Fruit fly (Drosophila melanogaster) whole organism, prepupa: ENCODE data around the gene S.
A peak's percentile ranks its signal among the peaks of the same experiment; 100 is the strongest.

Source experiments
- Blimp-1 ChIP-seq: fragments of 200-800 bp; sonication (Bioruptor generic); optimal IDR thresholded peaks from 3 replicates; lab custom pipeline; 2017; ENCODE audit warnings: missing biosample characterization, missing genetic modification characterization, mild to moderate bottlenecking, moderate library complexity, missing genetic modification reagents
- CG10631 ChIP-seq: fragments of 200-800 bp; sonication (Bioruptor generic); optimal IDR thresholded peaks from 2 replicates; lab custom pipeline; 2016; ENCODE audit warnings: missing biosample characterization, missing genetic modification characterization
- CG10669 ChIP-seq: fragments of 200-800 bp; sonication (Bioruptor generic); optimal IDR thresholded peaks from 3 replicates; lab custom pipeline; 2018; ENCODE audit warnings: missing biosample characterization, mild to moderate bottlenecking, missing genetic modification characterization, moderate library complexity
- CG11294 ChIP-seq: fragments of 200-800 bp; sonication (Bioruptor generic); IDR thresholded peaks from 2 replicates; pipeline ENCODE4 v1.3.6; 2022; ENCODE audit warnings: missing biosample characterization, missing genetic modification characterization
- CG11902 ChIP-seq: fragments of 200-800 bp; sonication (Bioruptor generic); optimal IDR thresholded peaks from 3 replicates; lab custom pipeline; 2016; ENCODE audit warnings: missing biosample characterization, missing genetic modification characterization
- CG15336 ChIP-seq: fragments of 200-800 bp; sonication (Bioruptor generic); IDR thresholded peaks from 2 replicates; pipeline ENCODE4 v1.3.6; 2022; ENCODE audit warnings: missing biosample characterization, missing genetic modification characterization
- CG1621 ChIP-seq: fragments of 200-800 bp; sonication (Bioruptor generic); optimal IDR thresholded peaks from 3 replicates; lab custom pipeline; 2018; ENCODE audit warnings: missing biosample characterization, mild to moderate bottlenecking, missing genetic modification characterization
- CG3032 ChIP-seq: fragments of 200-800 bp; optimal IDR thresholded peaks from 2 replicates; lab custom pipeline; 2019; ENCODE audit warnings: missing biosample characterization, mild to moderate bottlenecking, missing genetic modification characterization, moderate library complexity
- CG32006 ChIP-seq: fragments of 200-800 bp; sonication (Bioruptor generic); optimal IDR thresholded peaks from 3 replicates; lab custom pipeline; 2017; ENCODE audit warnings: missing biosample characterization, mild to moderate bottlenecking, missing genetic modification characterization
- CG3919 ChIP-seq: fragments of 200-800 bp; sonication (Bioruptor generic); optimal IDR thresholded peaks from 3 replicates; lab custom pipeline; 2016; ENCODE audit warnings: missing biosample characterization, missing genetic modification characterization
- CG4318 ChIP-seq: fragments of 200-800 bp; sonication (Bioruptor generic); optimal IDR thresholded peaks from 3 replicates; lab custom pipeline; 2017; ENCODE audit warnings: missing biosample characterization, mild to moderate bottlenecking, missing genetic modification characterization
- CG6163 ChIP-seq: fragments of 200-800 bp; sonication (Bioruptor generic); IDR thresholded peaks from 3 replicates; pipeline ENCODE4 v1.3.6; 2022; ENCODE audit warnings: missing biosample characterization, missing genetic modification characterization
- CG6276 ChIP-seq: fragments of 200-800 bp; sonication (Bioruptor generic); optimal IDR thresholded peaks from 2 replicates; lab custom pipeline; 2017; ENCODE audit warnings: missing biosample characterization, mild to moderate bottlenecking, missing genetic modification characterization
- CG6792 ChIP-seq: fragments of 200-800 bp; sonication (Bioruptor generic); optimal IDR thresholded peaks from 3 replicates; lab custom pipeline; 2016; ENCODE audit warnings: missing biosample characterization, missing genetic modification characterization
- CG6808 ChIP-seq: fragments of 200-800 bp; sonication (Bioruptor generic); optimal IDR thresholded peaks from 3 replicates; lab custom pipeline; 2017; ENCODE audit warnings: missing biosample characterization, missing genetic modification characterization, mild to moderate bottlenecking, moderate library complexity, missing genetic modification reagents
- CG6854 ChIP-seq: fragments of 200-800 bp; sonication (Bioruptor generic); optimal IDR thresholded peaks from 2 replicates; lab custom pipeline; 2017; ENCODE audit warnings: missing biosample characterization, mild to moderate bottlenecking, missing genetic modification characterization
- CG7368 ChIP-seq: fragments of 200-800 bp; sonication (Bioruptor generic); optimal IDR thresholded peaks from 3 replicates; lab custom pipeline; 2016; ENCODE audit warnings: missing biosample characterization, missing genetic modification characterization
- CG8119 ChIP-seq: fragments of 200-800 bp; sonication (Bioruptor generic); IDR thresholded peaks from 3 replicates; pipeline ENCODE4 v1.3.6; 2022; ENCODE audit warnings: missing biosample characterization, missing genetic modification characterization
- CG8319 ChIP-seq: fragments of 200-800 bp; sonication (Bioruptor generic); optimal IDR thresholded peaks from 3 replicates; lab custom pipeline; 2016; ENCODE audit warnings: missing biosample characterization, missing genetic modification characterization
- CG8632 ChIP-seq: fragments of 200-800 bp; sonication (Bioruptor generic); optimal IDR thresholded peaks from 3 replicates; lab custom pipeline; 2016; ENCODE audit warnings: missing biosample characterization, missing genetic modification characterization
- CG9139 ChIP-seq: fragments of 200-800 bp; sonication (Bioruptor generic); optimal IDR thresholded peaks from 3 replicates; lab custom pipeline; 2017; ENCODE audit warnings: missing biosample characterization, mild to moderate bottlenecking, missing genetic modification characterization
- Eip75B ChIP-seq: fragments of 200-800 bp; sonication (Bioruptor generic); optimal IDR thresholded peaks from 3 replicates; lab custom pipeline; 2016; ENCODE audit warnings: missing biosample characterization, missing genetic modification characterization
- Eip78C ChIP-seq: fragments of 200-800 bp; sonication (Bioruptor generic); peaks from one replicate; lab custom pipeline; 2016; ENCODE audit warnings: missing biosample characterization, missing genetic modification characterization
- Eip93F ChIP-seq: fragments of 200-800 bp; sonication (Bioruptor generic); optimal IDR thresholded peaks from 2 replicates; lab custom pipeline; 2016; ENCODE audit warnings: missing biosample characterization, mild to moderate bottlenecking, missing genetic modification characterization
- Ets21C ChIP-seq: fragments of 200-800 bp; sonication (Bioruptor generic); optimal IDR thresholded peaks from 3 replicates; lab custom pipeline; 2016; ENCODE audit warnings: missing biosample characterization, missing genetic modification characterization
- Gug ChIP-seq: fragments of 200-800 bp; sonication (Bioruptor generic); IDR thresholded peaks from 2 replicates; pipeline ENCODE4 v1.3.6; 2022; ENCODE audit warnings: missing biosample characterization, missing genetic modification characterization
- Hr38 ChIP-seq: sonication (Bioruptor generic); optimal IDR thresholded peaks from 2 replicates; lab custom pipeline; 2016; ENCODE audit warnings: missing biosample characterization, missing genetic modification characterization
- Hr39 ChIP-seq: fragments of 200-800 bp; sonication (Bioruptor generic); optimal IDR thresholded peaks from 2 replicates; lab custom pipeline; 2016; ENCODE audit warnings: missing biosample characterization, missing genetic modification characterization
- Hr4 ChIP-seq: fragments of 200-800 bp; sonication (Bioruptor generic); optimal IDR thresholded peaks from 3 replicates; lab custom pipeline; 2016; ENCODE audit warnings: missing biosample characterization, missing genetic modification characterization
- Lpt ChIP-seq: fragments of 200-800 bp; sonication (Bioruptor generic); optimal IDR thresholded peaks from 3 replicates; lab custom pipeline; 2016; ENCODE audit warnings: missing biosample characterization, missing genetic modification characterization
- Met ChIP-seq: fragments of 200-800 bp; sonication (Bioruptor generic); optimal IDR thresholded peaks from 3 replicates; lab custom pipeline; 2016; ENCODE audit warnings: missing biosample characterization, missing genetic modification characterization
- OdsH ChIP-seq: fragments of 200-800 bp; sonication (Bioruptor generic); optimal IDR thresholded peaks from 3 replicates; lab custom pipeline; 2016; ENCODE audit warnings: missing biosample characterization, missing genetic modification characterization
- Sox14 ChIP-seq: fragments of 200-800 bp; sonication (Bioruptor generic); optimal IDR thresholded peaks from 3 replicates; lab custom pipeline; 2016; ENCODE audit warnings: missing biosample characterization, missing genetic modification characterization
- achi ChIP-seq: fragments of 200-800 bp; sonication (Bioruptor generic); optimal IDR thresholded peaks from 3 replicates; lab custom pipeline; 2016; ENCODE audit warnings: missing biosample characterization, missing genetic modification characterization
- acj6 ChIP-seq: fragments of 200-800 bp; sonication (Bioruptor generic); optimal IDR thresholded peaks from 3 replicates; lab custom pipeline; 2016; ENCODE audit warnings: missing biosample characterization, missing genetic modification characterization
- dac ChIP-seq: fragments of 200-800 bp; sonication (Bioruptor generic); optimal IDR thresholded peaks from 2 replicates; lab custom pipeline; 2017; ENCODE audit warnings: missing biosample characterization, mild to moderate bottlenecking, missing genetic modification characterization
- eg ChIP-seq: fragments of 200-800 bp; sonication (Bioruptor generic); IDR thresholded peaks from 3 replicates; pipeline ENCODE4 v1.3.6; 2022; ENCODE audit warnings: missing biosample characterization, missing genetic modification characterization
- esn ChIP-seq: fragments of 200-800 bp; sonication (Bioruptor generic); optimal IDR thresholded peaks from 2 replicates; lab custom pipeline; 2016; ENCODE audit warnings: missing biosample characterization, mild to moderate bottlenecking, missing genetic modification characterization, moderate library complexity
- fd85E ChIP-seq: fragments of 200-800 bp; sonication (Bioruptor generic); optimal IDR thresholded peaks from 3 replicates; lab custom pipeline; 2016; ENCODE audit warnings: missing biosample characterization, missing genetic modification characterization
- lz ChIP-seq: fragments of 200-800 bp; sonication (Bioruptor generic); optimal IDR thresholded peaks from 3 replicates; lab custom pipeline; 2016; ENCODE audit warnings: missing biosample characterization, missing genetic modification characterization
- net ChIP-seq: fragments of 200-800 bp; sonication (Bioruptor generic); optimal IDR thresholded peaks from 3 replicates; lab custom pipeline; 2016; ENCODE audit warnings: missing biosample characterization, missing genetic modification characterization
- pdm3 ChIP-seq: fragments of 200-800 bp; sonication (Bioruptor generic); optimal IDR thresholded peaks from 3 replicates; lab custom pipeline; 2016; ENCODE audit warnings: missing biosample characterization, missing genetic modification characterization
- ss ChIP-seq, 2 experiments: fragments of 200-800 bp; sonication (Bioruptor generic); optimal IDR thresholded peaks; 2 replicates in 1 of 2; 3 replicates in 1 of 2; lab custom pipeline; 2017 to 2018; ENCODE audit warnings: mild to moderate bottlenecking in 2 of 2, missing biosample characterization in 2 of 2, missing genetic modification characterization in 2 of 2, moderate library complexity in 1 of 2
- svp ChIP-seq: fragments of 200-800 bp; sonication (Bioruptor generic); peaks from one replicate; lab custom pipeline; 2016; ENCODE audit warnings: missing biosample characterization, missing genetic modification characterization
- topi ChIP-seq: fragments of 200-800 bp; sonication (Bioruptor generic); optimal IDR thresholded peaks from 3 replicates; lab custom pipeline; 2016; ENCODE audit warnings: missing biosample characterization, missing genetic modification characterization

S gene

dm6 chr2L:1074180-1074864 is 3.3 kb downstream of the S start (continued):
- TF ChIP-seq CG4318: peak; percentile 4
- peak; percentile 64 for TF ChIP-seq Hr4
- TF ChIP-seq CG3032 (tag; lab: Kevin White, UChicago): no peak
- no peak for TF ChIP-seq CG6808 (GFP tag; lab: Kevin White, UChicago)
- no peak for TF ChIP-seq esn
- TF ChIP-seq Eip75B: peak; percentile 4
- no peak for TF ChIP-seq CG6792 (GFP tag; lab: Kevin White, UChicago)
- TF ChIP-seq Eip93F (GFP tag; lab: Kevin White, UChicago): no peak
- TF ChIP-seq ss (GFP tag; optimal IDR thresholded peaks at IDR 0.05; lab: Kevin White, UChicago): no peak

dm6 chr2L:1073530-1073929 is 4.1 kb downstream of the S start:
- TF ChIP-seq Eip75B: no peak
- no peak for TF ChIP-seq CG6808 (GFP tag; lab: Kevin White, UChicago)
- no peak for TF ChIP-seq CG6792 (GFP tag; lab: Kevin White, UChicago)
- TF ChIP-seq lz (GFP tag; lab: Kevin White, UChicago): peak; percentile 12
- TF ChIP-seq CG9139 (GFP tag; lab: Kevin White, UChicago): no peak
- peak; percentile 22 for TF ChIP-seq dac (GFP tag; lab: Kevin White, UChicago)
- TF ChIP-seq Eip93F (GFP tag; lab: Kevin White, UChicago): no peak
- 0 out of 2 replicates have a peak, but pooled peaks have one; percentile 23 for TF ChIP-seq Gug (GFP tag; lab: Robert Waterston, UW)
- TF ChIP-seq Met: no peak
- TF ChIP-seq Eip78C (GFP tag; lab: Kevin White, UChicago): peak; percentile 78
- TF ChIP-seq Hr38: no peak
- TF ChIP-seq Hr4: peak; percentile 73
- peak; percentile 37 for TF ChIP-seq CG3919 (GFP tag; lab: Kevin White, UChicago)
- peak; percentile 2 for TF ChIP-seq Hr39 (GFP tag; lab: Kevin White, UChicago)
- no peak for TF ChIP-seq CG8632 (GFP tag; lab: Kevin White, UChicago)
- peak; percentile 12 for TF ChIP-seq CG7368 (GFP tag; lab: Kevin White, UChicago)
- TF ChIP-seq achi (GFP tag; lab: Kevin White, UChicago): peak; percentile 29
- TF ChIP-seq CG4318: peak; percentile 32
- peak; percentile 48 for TF ChIP-seq pdm3
- TF ChIP-seq acj6 (GFP tag; lab: Kevin White, UChicago): peak; percentile 27
- TF ChIP-seq CG1621 (tag; lab: Kevin White, UChicago): no peak
- no peak for TF ChIP-seq Lpt (GFP tag; lab: Kevin White, UChicago)
- TF ChIP-seq CG6276: peak; percentile 43
- peak; percentile 17 for TF ChIP-seq net
- TF ChIP-seq eg (GFP tag; lab: Robert Waterston, UW): peak; percentile 52; the same call in 2 of the 3 replicates
- TF ChIP-seq CG6163 (GFP tag; lab: Robert Waterston, UW): no peak
- no peak for TF ChIP-seq CG6854 (GFP tag; lab: Kevin White, UChicago)
- no peak for TF ChIP-seq Ets21C
- peak; percentile 68 for TF ChIP-seq CG32006 (GFP tag; lab: Kevin White, UChicago)
- TF ChIP-seq OdsH (GFP tag; lab: Kevin White, UChicago): peak; percentile 29
- peak; percentile 2 for TF ChIP-seq esn
- peak; percentile 68 for TF ChIP-seq svp (GFP tag; lab: Kevin White, UChicago)
- TF ChIP-seq CG8119 (GFP tag; lab: Robert Waterston, UW): peak; percentile 67
- TF ChIP-seq CG10669 (GFP tag; lab: Kevin White, UChicago): peak; percentile 1
- peak; percentile 54; the same call in 1 of the 2 replicates for TF ChIP-seq CG15336 (GFP tag; lab: Robert Waterston, UW)

dm6 chr2L:1072184-1072583 is 5.4 kb downstream of the S start:
- TF ChIP-seq CG11902 (no peak), ss (GFP tag; optimal IDR thresholded peaks at IDR 0.05; lab: Kevin White, UChicago) (peak; percentile 26 to 61), eg (GFP tag; lab: Robert Waterston, UW) (peak; percentile 78), CG32006 (GFP tag; lab: Kevin White, UChicago) (peak; percentile 68), CG8632 (GFP tag; lab: Kevin White, UChicago) (peak; percentile 56), lz (GFP tag; lab: Kevin White, UChicago) (no peak), CG10669 (GFP tag; lab: Kevin White, UChicago) (peak; percentile 73), CG10631 (peak; percentile 84), CG15336 (GFP tag; lab: Robert Waterston, UW) (peak; percentile 36; the same call in 1 of the 2 replicates), dac (GFP tag; lab: Kevin White, UChicago) (peak; percentile 15), CG1621 (tag; lab: Kevin White, UChicago) (peak; percentile 75), CG9139 (GFP tag; lab: Kevin White, UChicago) (peak; percentile 51), Sox14 (GFP tag; lab: Kevin White, UChicago) (peak; percentile 3), CG3032 (tag; lab: Kevin White, UChicago) (peak; percentile 58), pdm3 (peak; percentile 74), topi (no peak), Hr39 (GFP tag; lab: Kevin White, UChicago) (no peak), CG4318 (peak; percentile 18), Gug (GFP tag; lab: Robert Waterston, UW) (peak; percentile 68), CG8319 (peak; percentile 3), Ets21C (no peak), Met (no peak), fd85E (GFP tag; lab: Kevin White, UChicago) (no peak), Eip75B (peak; percentile 35), Blimp-1 (GFP tag; lab: Kevin White, UChicago) (no peak), CG11294 (peak; percentile 34; the same call in 1 of the 2 replicates)
